Worm (Caenorhabditis elegans): Measurements from ENCODE around the gene tbg-1.

The tbg-1 gene

DNA sequence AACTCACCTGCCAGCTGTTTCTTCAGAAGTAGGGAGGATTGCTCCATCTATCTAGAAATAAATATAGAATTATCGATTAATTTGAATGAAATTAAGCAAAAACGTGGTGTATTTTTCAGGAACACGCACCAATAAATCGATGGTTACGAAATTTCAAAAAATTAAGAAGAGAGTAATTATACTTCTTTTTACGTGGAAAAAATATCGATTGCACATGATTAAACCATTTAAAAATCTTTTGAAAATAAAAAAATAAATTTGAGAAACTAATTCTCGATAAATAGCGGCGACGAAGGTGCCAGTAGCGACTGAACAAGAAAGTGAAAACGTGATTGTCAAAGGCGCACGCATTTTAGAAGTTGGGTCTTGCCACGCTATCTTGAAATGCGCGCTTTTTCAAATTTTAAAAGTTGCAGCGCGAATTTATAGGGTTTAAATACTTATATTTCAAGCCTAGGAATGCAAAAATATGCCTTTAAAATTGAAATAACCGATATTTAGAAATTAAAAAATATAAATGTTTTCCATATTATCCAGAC is 2.2 kb upstream of the tbg-1 start, which contains the start of gene ubc-7:
TSS of gene ubc-7 (minus strand) at position 51 of the 539 bp plus-strand sequence.
- TF ChIP-seq med-1 (GFP tag; optimal IDR thresholded peaks at IDR 0.05; ENCODE audit: insufficient read depth) (no peak), T22C8.4 (GFP tag; IDR thresholded peaks at IDR 0.05) (peak; percentile 13; the same call in 1 of the 2 replicates), flt-1 (GFP tag; IDR thresholded peaks at IDR 0.05) (no peak), ref-1 (GFP tag; conservative IDR thresholded peaks at IDR 0.05) (no peak), cog-1 (tag; optimal IDR thresholded peaks at IDR 0.05) (peak; percentile 55), klf-2 (GFP tag; conservative IDR thresholded peaks at IDR 0.05) (no peak), ztf-29 (GFP tag; IDR thresholded peaks at IDR 0.05) (no peak), ztf-23 (GFP tag; IDR thresholded peaks at IDR 0.05) (0 out of 2 replicates have a peak, but pooled peaks have one; percentile 13), tab-1 (GFP tag; IDR thresholded peaks at IDR 0.05) (no peak)

DNA sequence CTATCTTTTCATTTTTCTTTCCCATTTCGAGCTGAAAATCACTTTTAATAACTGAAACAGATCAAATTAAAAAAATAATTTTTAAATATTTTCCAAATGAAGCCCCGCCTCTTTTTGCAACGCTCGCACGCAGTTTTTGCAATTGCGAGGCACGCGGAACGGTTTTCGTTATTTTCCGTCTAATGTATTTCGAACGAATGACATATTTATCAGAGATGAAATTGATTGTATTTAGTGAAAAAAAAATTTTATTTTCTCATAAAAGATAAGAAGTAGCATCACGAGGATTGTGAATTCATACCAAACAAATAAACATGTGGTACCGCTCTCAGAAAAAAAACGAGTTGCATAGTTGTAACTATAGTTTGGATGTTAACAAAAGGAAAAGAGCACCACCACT is 901 bp upstream of the tbg-1 start, which contains the start of gene rpac-19:
TSS of gene rpac-19 (minus strand) at position 31 of the 400 bp plus-strand sequence.
- TF ChIP-seq ztf-23 (GFP tag; IDR thresholded peaks at IDR 0.05) (peak; percentile 74), klf-2 (GFP tag; conservative IDR thresholded peaks at IDR 0.05) (0 out of 2 replicates have a peak, but pooled peaks have one; percentile 26), cog-1 (tag; optimal IDR thresholded peaks at IDR 0.05) (no peak), flt-1 (GFP tag; IDR thresholded peaks at IDR 0.05) (peak; percentile 82), T22C8.4 (GFP tag; IDR thresholded peaks at IDR 0.05) (no peak), ztf-29 (GFP tag; IDR thresholded peaks at IDR 0.05) (0 out of 2 replicates have a peak, but pooled peaks have one; percentile 52), tab-1 (GFP tag; IDR thresholded peaks at IDR 0.05) (peak; percentile 67; the same call in 1 of the 2 replicates), med-1 (GFP tag; optimal IDR thresholded peaks at IDR 0.05; ENCODE audit: insufficient read depth) (peak; percentile 71)

DNA sequence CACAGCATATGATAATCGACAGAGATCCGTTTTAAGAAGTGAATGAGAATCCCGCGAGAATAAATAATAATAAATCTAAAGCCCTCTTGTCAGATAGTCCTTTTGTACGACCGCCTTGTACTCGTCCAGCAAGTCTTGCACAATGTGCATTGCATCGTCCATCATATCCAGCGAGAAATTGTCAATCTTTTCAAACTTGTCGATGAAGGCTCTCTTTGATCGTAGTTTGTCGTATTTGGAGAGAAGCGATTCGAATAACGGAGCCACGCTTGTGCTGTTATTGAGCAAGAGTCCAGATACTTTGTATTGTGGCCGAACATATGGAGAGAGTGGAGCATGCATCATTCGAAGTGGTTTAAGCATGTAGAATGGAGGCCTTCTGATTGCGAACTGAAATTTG is 2.4 kb downstream of the tbg-1 start:
- TF ChIP-seq med-1 (GFP tag; optimal IDR thresholded peaks at IDR 0.05; ENCODE audit: insufficient read depth) (no peak), klf-2 (GFP tag; conservative IDR thresholded peaks at IDR 0.05) (no peak), ref-1 (GFP tag; conservative IDR thresholded peaks at IDR 0.05) (no peak), T22C8.4 (GFP tag; IDR thresholded peaks at IDR 0.05) (no peak), ztf-29 (GFP tag; IDR thresholded peaks at IDR 0.05) (no peak), flt-1 (GFP tag; IDR thresholded peaks at IDR 0.05) (no peak), tab-1 (GFP tag; IDR thresholded peaks at IDR 0.05) (no peak), cog-1 (tag; optimal IDR thresholded peaks at IDR 0.05) (no peak), ztf-23 (GFP tag; IDR thresholded peaks at IDR 0.05) (no peak)

DNA sequence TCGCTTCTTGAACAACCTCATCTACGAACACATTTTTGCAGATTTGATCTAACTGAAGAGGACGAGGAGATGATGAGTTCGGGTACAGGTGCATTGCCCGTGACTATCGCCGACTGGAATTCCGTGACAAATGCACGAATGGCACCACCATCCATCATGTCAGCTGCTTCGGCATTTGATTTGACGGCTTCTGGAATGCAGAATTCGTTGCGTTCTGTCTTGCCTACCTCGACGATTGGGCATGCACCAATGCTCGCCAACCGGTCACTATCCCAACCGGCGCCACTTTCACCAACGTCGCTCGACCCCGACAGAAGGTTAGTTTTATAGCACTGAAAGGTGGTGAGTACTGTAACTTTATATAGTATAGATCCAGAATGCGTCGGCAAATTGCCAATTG is 5.5 kb downstream of the tbg-1 start:
- TF ChIP-seq cog-1 (tag; optimal IDR thresholded peaks at IDR 0.05) = no peak
- no peak for TF ChIP-seq T22C8.4 (GFP tag; IDR thresholded peaks at IDR 0.05)
- TF ChIP-seq klf-2 (GFP tag; conservative IDR thresholded peaks at IDR 0.05) = no peak
- no peak for TF ChIP-seq ztf-29 (GFP tag; IDR thresholded peaks at IDR 0.05)
- no peak for TF ChIP-seq ztf-23 (GFP tag; IDR thresholded peaks at IDR 0.05)
- TF ChIP-seq med-1 (GFP tag; optimal IDR thresholded peaks at IDR 0.05; ENCODE audit: insufficient read depth) = no peak
- TF ChIP-seq flt-1 (GFP tag; IDR thresholded peaks at IDR 0.05) = no peak
- TF ChIP-seq tab-1 (GFP tag; IDR thresholded peaks at IDR 0.05) = no peak
- no peak for TF ChIP-seq ref-1 (GFP tag; conservative IDR thresholded peaks at IDR 0.05)

DNA sequence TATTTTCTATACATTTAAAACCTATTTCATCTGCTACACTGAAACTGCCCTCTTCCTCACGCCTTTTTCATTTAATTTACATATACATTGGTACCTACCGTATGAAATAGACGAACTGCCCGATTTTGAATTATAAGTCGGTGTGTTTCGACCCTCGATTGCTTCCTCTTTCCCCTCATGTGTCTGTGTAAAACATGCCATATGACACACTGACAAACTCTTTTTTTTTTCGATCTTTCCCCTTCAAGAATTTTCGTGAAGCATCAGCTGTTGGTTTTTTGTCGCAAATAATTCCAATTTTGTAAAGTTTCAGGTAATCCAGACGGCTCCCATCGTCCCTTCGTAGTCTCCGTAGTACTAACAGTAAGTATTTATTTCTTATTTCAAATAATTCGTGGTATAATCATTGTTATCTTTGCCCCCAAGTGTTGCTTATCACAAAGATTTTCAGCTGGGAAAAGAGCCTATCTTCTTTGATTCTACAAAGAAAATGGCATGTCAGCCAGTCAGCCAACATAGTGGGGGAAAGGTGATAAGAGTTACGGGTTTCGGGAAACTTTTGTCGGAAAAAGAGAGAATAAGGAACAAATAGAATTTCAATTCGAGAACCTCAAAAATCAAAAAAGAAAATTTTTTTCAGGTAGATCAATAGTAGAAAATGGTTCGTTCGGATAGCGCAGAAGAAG is 7.0 kb downstream of the tbg-1 start:
- TF ChIP-seq med-1 (GFP tag; optimal IDR thresholded peaks at IDR 0.05; ENCODE audit: insufficient read depth) = no peak
- TF ChIP-seq flt-1 (GFP tag; IDR thresholded peaks at IDR 0.05) = no peak
- no peak for TF ChIP-seq klf-2 (GFP tag; conservative IDR thresholded peaks at IDR 0.05)
- TF ChIP-seq ref-1 (GFP tag; conservative IDR thresholded peaks at IDR 0.05) = no peak
- no peak for TF ChIP-seq T22C8.4 (GFP tag; IDR thresholded peaks at IDR 0.05)
- TF ChIP-seq cog-1 (tag; optimal IDR thresholded peaks at IDR 0.05) = no peak
- no peak for TF ChIP-seq tab-1 (GFP tag; IDR thresholded peaks at IDR 0.05)
- TF ChIP-seq ztf-29 (GFP tag; IDR thresholded peaks at IDR 0.05) = no peak
- no peak for TF ChIP-seq ztf-23 (GFP tag; IDR thresholded peaks at IDR 0.05)

DNA sequence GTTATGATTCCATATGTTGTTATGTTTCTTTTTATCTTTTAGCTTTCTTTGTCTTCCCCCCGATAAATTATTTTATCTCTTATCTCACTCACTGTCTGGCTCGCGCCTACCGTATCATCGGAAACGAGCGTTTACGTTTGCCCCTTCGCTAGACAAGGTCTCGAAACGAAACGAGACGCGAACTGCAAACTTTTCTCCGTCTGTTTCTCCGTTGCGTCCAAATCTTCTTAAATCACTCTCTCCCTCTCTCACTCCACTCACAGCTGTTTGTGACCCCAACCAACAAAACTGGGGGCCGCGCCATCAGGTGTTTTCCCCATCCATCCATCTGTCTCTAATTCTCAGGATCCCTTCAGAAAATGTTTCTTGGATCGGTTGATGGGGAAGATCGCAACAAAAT is 8.8 kb downstream of the tbg-1 start:
- TF ChIP-seq med-1 (GFP tag; optimal IDR thresholded peaks at IDR 0.05; ENCODE audit: insufficient read depth) (no peak), cog-1 (tag; optimal IDR thresholded peaks at IDR 0.05) (no peak), flt-1 (GFP tag; IDR thresholded peaks at IDR 0.05) (no peak), ztf-23 (GFP tag; IDR thresholded peaks at IDR 0.05) (no peak), klf-2 (GFP tag; conservative IDR thresholded peaks at IDR 0.05) (no peak), tab-1 (GFP tag; IDR thresholded peaks at IDR 0.05) (no peak), ref-1 (GFP tag; conservative IDR thresholded peaks at IDR 0.05) (no peak)

DNA sequence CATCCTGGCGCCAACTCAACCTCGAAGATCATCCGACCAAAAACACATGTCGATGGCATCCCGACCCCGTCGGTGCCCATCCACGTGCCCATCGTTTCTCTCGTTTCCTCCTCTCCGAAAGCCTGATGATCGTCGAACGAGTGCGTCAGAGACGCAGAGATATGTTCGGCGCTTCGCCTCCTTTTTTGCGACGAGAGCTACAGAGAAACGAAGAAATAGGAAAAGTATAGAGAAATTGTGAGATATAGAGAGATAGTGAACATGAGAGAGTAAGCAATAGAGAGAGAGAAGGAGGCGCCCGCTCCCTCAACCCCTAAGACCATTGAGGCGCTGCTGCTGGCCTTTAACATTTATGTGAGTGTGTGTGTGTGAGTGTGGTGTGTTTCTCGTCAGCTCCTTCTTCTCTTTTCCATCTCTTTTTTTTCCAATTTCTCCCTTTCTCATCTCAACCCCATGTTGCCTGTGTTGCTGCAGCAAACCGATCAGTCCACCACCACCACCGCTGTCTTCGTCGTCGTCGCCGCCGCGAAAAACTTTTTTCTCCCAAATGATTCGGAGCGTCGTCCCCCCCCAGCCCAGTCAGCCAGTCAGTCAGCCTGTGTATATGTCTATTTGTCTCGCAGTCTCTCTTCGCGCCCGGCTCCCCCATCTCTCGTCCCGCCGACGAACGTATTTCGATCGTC is 9.7 kb downstream of the tbg-1 start, which contains the start of gene hlh-11:
TSS of gene hlh-11 (plus strand) at position 633 of the 683 bp plus-strand sequence.
- TF ChIP-seq flt-1 (GFP tag; IDR thresholded peaks at IDR 0.05) = 0 out of 2 replicates have a peak, but pooled peaks have one; percentile 8
- no peak for TF ChIP-seq T22C8.4 (GFP tag; IDR thresholded peaks at IDR 0.05)
- TF ChIP-seq klf-2 (GFP tag; conservative IDR thresholded peaks at IDR 0.05) = 0 out of 2 replicates have a peak, but pooled peaks have one; percentile 47

DNA sequence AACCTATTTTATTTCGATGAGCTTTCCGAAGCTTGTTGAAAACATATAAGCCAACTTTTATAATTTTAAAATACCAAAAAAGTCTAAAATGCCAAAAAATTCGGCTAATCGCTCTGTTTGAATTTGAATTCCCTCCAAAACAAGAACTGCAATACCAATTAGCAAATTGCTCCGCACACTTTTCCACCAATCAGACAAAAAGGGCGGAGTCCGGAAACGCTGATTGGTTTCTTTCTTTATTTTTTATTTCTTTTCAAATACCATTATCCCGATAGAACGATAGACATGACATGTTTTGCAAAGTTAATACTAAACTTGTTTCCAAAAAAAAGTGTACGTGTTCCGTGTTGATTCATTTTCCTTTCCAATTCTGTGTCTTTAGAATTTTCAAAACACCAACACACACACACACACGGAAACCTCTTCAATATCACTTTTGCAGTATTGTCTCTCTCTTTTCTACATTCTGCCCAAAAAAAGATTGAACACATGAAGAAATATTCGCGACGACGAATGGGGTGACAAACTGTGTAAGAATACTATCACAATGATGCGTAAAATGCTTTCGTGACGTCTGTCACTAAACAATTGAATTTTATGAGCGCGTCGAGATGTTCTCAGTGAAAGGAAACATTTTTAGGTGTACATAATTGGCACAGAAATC is 11.2 kb downstream of the tbg-1 start:
- TF ChIP-seq med-1 (GFP tag; optimal IDR thresholded peaks at IDR 0.05; ENCODE audit: insufficient read depth) (no peak), flt-1 (GFP tag; IDR thresholded peaks at IDR 0.05) (no peak)

DNA sequence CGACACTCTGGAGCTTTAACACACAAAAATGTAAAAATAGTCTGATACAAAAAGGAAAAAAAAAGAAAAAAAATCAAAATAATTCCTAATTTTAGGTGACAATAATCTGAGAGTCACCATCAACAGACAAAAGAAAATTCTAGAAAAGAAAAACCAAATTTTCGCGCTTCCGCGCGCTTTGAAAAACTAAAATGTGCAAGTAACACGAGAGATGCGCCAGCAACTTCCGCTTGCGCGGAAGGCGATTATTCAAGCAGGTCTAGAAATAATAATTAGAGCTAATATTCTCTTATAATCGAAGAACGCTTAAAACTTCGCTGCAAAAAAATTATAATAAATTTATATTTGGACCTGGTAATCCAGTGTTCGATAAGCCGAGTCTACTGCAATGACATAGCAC is 12.0 kb downstream of the tbg-1 start:
- TF ChIP-seq ref-1 (GFP tag; conservative IDR thresholded peaks at IDR 0.05) = no peak
- no peak for TF ChIP-seq med-1 (GFP tag; optimal IDR thresholded peaks at IDR 0.05; ENCODE audit: insufficient read depth)
- TF ChIP-seq cog-1 (tag; optimal IDR thresholded peaks at IDR 0.05) = no peak
- no peak for TF ChIP-seq T22C8.4 (GFP tag; IDR thresholded peaks at IDR 0.05)
- no peak for TF ChIP-seq flt-1 (GFP tag; IDR thresholded peaks at IDR 0.05)
- TF ChIP-seq tab-1 (GFP tag; IDR thresholded peaks at IDR 0.05) = no peak
- no peak for TF ChIP-seq ztf-23 (GFP tag; IDR thresholded peaks at IDR 0.05)
- no peak for TF ChIP-seq ztf-29 (GFP tag; IDR thresholded peaks at IDR 0.05)
- no peak for TF ChIP-seq klf-2 (GFP tag; conservative IDR thresholded peaks at IDR 0.05)
